Fruit fly (Drosophila melanogaster) whole organism, embryonic: ENCODE measurements around the gene morgue.

ENCODE experiments used
- CG13296 ChIP-seq: fragments of 200-800 bp; sonication (Bioruptor generic); optimal IDR thresholded peaks from 3 replicates; lab custom pipeline; 2018; ENCODE audit warnings: missing biosample characterization, mild to moderate bottlenecking, missing genetic modification characterization
- CG30431 ChIP-seq: fragments of 200-800 bp; sonication (Bioruptor generic); optimal IDR thresholded peaks from 2 replicates; lab custom pipeline; 2017; ENCODE audit warnings: missing biosample characterization, missing genetic modification characterization
- CG4328 ChIP-seq: fragments of 200-800 bp; sonication (Bioruptor generic); optimal IDR thresholded peaks from 3 replicates; lab custom pipeline; 2017; ENCODE audit warnings: missing biosample characterization, missing genetic modification reagents, missing genetic modification characterization
- CG5953 ChIP-seq: fragments of 200-800 bp; sonication (Bioruptor generic); IDR thresholded peaks from 2 replicates; pipeline ENCODE4 v1.3.6; 2022; ENCODE audit warnings: missing biosample characterization, missing genetic modification characterization
- CG8290 ChIP-seq, 3 experiments: fragments of 200-800 bp; sonication (Bioruptor generic); optimal IDR thresholded peaks; 2 replicates each; lab custom pipeline; 2016 to 2019; ENCODE audit warnings: missing biosample characterization in 3 of 3, missing genetic modification characterization in 3 of 3, mild to moderate bottlenecking in 2 of 3, moderate library complexity in 1 of 3
- Doc2 ChIP-seq: fragments of 200-800 bp; sonication (Bioruptor generic); IDR thresholded peaks from 2 replicates; pipeline ENCODE4 v1.3.6; 2022; ENCODE audit warnings: missing biosample characterization, missing genetic modification characterization
- croc ChIP-seq: fragments of 200-800 bp; sonication (Bioruptor generic); conservative IDR thresholded peaks from 3 replicates; pipeline ENCODE4 v1.3.6; 2022; ENCODE audit warnings: missing biosample characterization, missing genetic modification characterization
- kah ChIP-seq: fragments of 200-800 bp; sonication (Bioruptor generic); optimal IDR thresholded peaks from 2 replicates; lab custom pipeline; 2018; ENCODE audit warnings: missing biosample characterization, mild to moderate bottlenecking, missing genetic modification characterization
- phol ChIP-seq: fragments of 200-800 bp; sonication (Bioruptor generic); optimal IDR thresholded peaks from 3 replicates; lab custom pipeline; 2018; ENCODE audit warnings: missing biosample characterization, mild to moderate bottlenecking, missing genetic modification characterization, moderate library complexity
- rib ChIP-seq: fragments of 200-800 bp; sonication (Bioruptor generic); IDR thresholded peaks from 2 replicates; pipeline ENCODE4 v1.3.6; 2022; ENCODE audit warnings: missing biosample characterization, missing genetic modification characterization
- twi ChIP-seq: fragments of 200-800 bp; optimal IDR thresholded peaks from 2 replicates; lab custom pipeline; 2019; ENCODE audit warnings: missing biosample characterization, mild to moderate bottlenecking, missing genetic modification characterization, moderate library complexity
- zen2 ChIP-seq: fragments of 200-800 bp; sonication (Bioruptor generic); IDR thresholded peaks from 3 replicates; pipeline ENCODE4 v1.3.6; 2022; ENCODE audit warnings: missing biosample characterization, missing genetic modification characterization; ENCODE audit not compliant: partially characterized antibody

dm6 chr2L:4422154-4422553 lies 22.3 kb downstream of the morgue start:
- TF ChIP-seq CG13296 (GFP tag; lab: Kevin White, UChicago) (no peak), kah (GFP tag; lab: Kevin White, UChicago) (no peak), croc (no peak), CG30431 (GFP tag; lab: Kevin White, UChicago) (no peak), Doc2 (no peak), CG5953 (GFP tag; lab: Robert Waterston, UW) (no peak), CG4328 (GFP tag; lab: Kevin White, UChicago) (no peak), CG8290 (GFP tag; optimal IDR thresholded peaks at IDR 0.05; lab: Kevin White, UChicago) (no peak), CG8290 (tag; optimal IDR thresholded peaks at IDR 0.05; lab: Kevin White, UChicago) (no peak), zen2 (GFP tag; lab: Robert Waterston, UW) (no peak), rib (GFP tag; lab: Robert Waterston, UW) (no peak), twi (no peak), phol (no peak)
